Fruit fly (Drosophila melanogaster) whole organism, embryonic: ENCODE results near the gene CG42329.
A peak's percentile ranks its signal among the peaks of the same experiment; 100 is the strongest.

ENCODE experiments used
- CG12071 ChIP-seq: fragments of 200-800 bp; sonication (Bioruptor generic); optimal IDR thresholded peaks from 3 replicates; lab custom pipeline; 2018; ENCODE audit warnings: missing biosample characterization, mild to moderate bottlenecking, missing genetic modification characterization
- CG12769 ChIP-seq: fragments of 200-800 bp; sonication (Bioruptor generic); optimal IDR thresholded peaks from 2 replicates; lab custom pipeline; 2019; ENCODE audit warnings: missing biosample characterization, mild to moderate bottlenecking, missing genetic modification characterization, moderate library complexity
- CG15514 ChIP-seq: fragments of 200-800 bp; sonication (Bioruptor generic); optimal IDR thresholded peaks from 3 replicates; lab custom pipeline; 2017; ENCODE audit warnings: missing biosample characterization, missing genetic modification characterization, mild to moderate bottlenecking, moderate library complexity, missing genetic modification reagents
- CG17328 ChIP-seq: fragments of 200-800 bp; sonication (Bioruptor generic); IDR thresholded peaks from 2 replicates; pipeline ENCODE4 v1.3.6; 2022; ENCODE audit warnings: missing biosample characterization, missing genetic modification characterization
- CG18476 ChIP-seq: fragments of 200-800 bp; sonication (Bioruptor generic); optimal IDR thresholded peaks from 2 replicates; lab custom pipeline; 2016; ENCODE audit warnings: missing biosample characterization, mild to moderate bottlenecking, missing genetic modification characterization
- CG18619 ChIP-seq: fragments of 200-800 bp; sonication (Bioruptor generic); optimal IDR thresholded peaks from 3 replicates; lab custom pipeline; 2017; ENCODE audit warnings: missing biosample characterization, mild to moderate bottlenecking, missing genetic modification characterization
- CG2678 ChIP-seq: fragments of 200-800 bp; sonication (Bioruptor generic); optimal IDR thresholded peaks from 3 replicates; lab custom pipeline; 2019; ENCODE audit warnings: missing biosample characterization, mild to moderate bottlenecking, missing genetic modification characterization, moderate library complexity
- CG2712 ChIP-seq: fragments of 200-800 bp; optimal IDR thresholded peaks from 3 replicates; lab custom pipeline; 2019; ENCODE audit warnings: missing biosample characterization, mild to moderate bottlenecking, missing genetic modification characterization, moderate library complexity
- CG2889 ChIP-seq: fragments of 200-800 bp; sonication (Bioruptor generic); IDR thresholded peaks from 3 replicates; pipeline ENCODE4 v1.3.6; 2022; ENCODE audit warnings: missing biosample characterization, missing genetic modification characterization
- CG30403 ChIP-seq: fragments of 200-800 bp; sonication (Bioruptor generic); optimal IDR thresholded peaks from 3 replicates; lab custom pipeline; 2016; ENCODE audit warnings: missing biosample characterization, missing genetic modification characterization
- CG31224 ChIP-seq: fragments of 200-800 bp; sonication (Bioruptor generic); IDR thresholded peaks from 2 replicates; pipeline ENCODE4 v1.3.6; 2022; ENCODE audit warnings: missing biosample characterization, missing genetic modification characterization
- CG32532 ChIP-seq: fragments of 200-800 bp; sonication (Bioruptor generic); IDR thresholded peaks from 2 replicates; pipeline ENCODE4 v1.3.6; 2022; ENCODE audit warnings: missing biosample characterization, missing genetic modification characterization
- CG4328 ChIP-seq: fragments of 200-800 bp; sonication (Bioruptor generic); optimal IDR thresholded peaks from 3 replicates; lab custom pipeline; 2017; ENCODE audit warnings: missing biosample characterization, missing genetic modification reagents, missing genetic modification characterization
- CG4404 ChIP-seq: fragments of 200-800 bp; sonication (Bioruptor generic); IDR thresholded peaks from 2 replicates; pipeline ENCODE4 v1.3.6; 2022; ENCODE audit warnings: missing biosample characterization, missing genetic modification characterization
- CG6689 ChIP-seq: fragments of 200-800 bp; sonication (Bioruptor generic); IDR thresholded peaks from 2 replicates; pipeline ENCODE4 v1.3.6; 2022; ENCODE audit warnings: missing biosample characterization, missing genetic modification characterization
- CG7786 ChIP-seq: fragments of 200-800 bp; sonication (Bioruptor generic); optimal IDR thresholded peaks from 2 replicates; lab custom pipeline; 2016; ENCODE audit warnings: missing biosample characterization, missing genetic modification characterization
- CG8765 ChIP-seq: fragments of 200-800 bp; sonication (Bioruptor generic); IDR thresholded peaks from 2 replicates; pipeline ENCODE4 v1.3.6; 2022; ENCODE audit warnings: missing biosample characterization, missing genetic modification characterization
- Dek ChIP-seq: fragments of 200-800 bp; sonication (Bioruptor generic); optimal IDR thresholded peaks from 3 replicates; lab custom pipeline; 2019; ENCODE audit warnings: missing biosample characterization, mild to moderate bottlenecking, missing genetic modification characterization, moderate library complexity
- Doc3 ChIP-seq: fragments of 200-800 bp; sonication (Bioruptor generic); IDR thresholded peaks from 3 replicates; pipeline ENCODE4 v1.3.6; 2022; ENCODE audit warnings: missing biosample characterization, missing genetic modification characterization; ENCODE audit not compliant: partially characterized antibody
- Elba2 ChIP-seq: fragments of 200-800 bp; sonication (Bioruptor generic); optimal IDR thresholded peaks from 3 replicates; lab custom pipeline; 2016; ENCODE audit warnings: missing biosample characterization, missing genetic modification characterization
- MESR4 ChIP-seq: fragments of 200-800 bp; sonication (Bioruptor generic); optimal IDR thresholded peaks from 2 replicates; lab custom pipeline; 2018; ENCODE audit warnings: missing biosample characterization, mild to moderate bottlenecking, missing genetic modification characterization, moderate library complexity
- Neu2 ChIP-seq: fragments of 200-800 bp; sonication (Bioruptor generic); optimal IDR thresholded peaks from 3 replicates; lab custom pipeline; 2016; ENCODE audit warnings: missing biosample characterization, missing genetic modification characterization, borderline replicate concordance
- Nf-YB ChIP-seq: fragments of 200-800 bp; sonication (Bioruptor generic); optimal IDR thresholded peaks from 3 replicates; lab custom pipeline; 2019; ENCODE audit warnings: missing biosample characterization, mild to moderate bottlenecking, missing genetic modification characterization, moderate library complexity
- NfI ChIP-seq: fragments of 200-800 bp; sonication (Bioruptor generic); optimal IDR thresholded peaks from 3 replicates; lab custom pipeline; 2018; ENCODE audit warnings: missing biosample characterization, mild to moderate bottlenecking, missing genetic modification characterization, moderate library complexity
- Sox100B ChIP-seq: fragments of 200-800 bp; sonication (Bioruptor generic); optimal IDR thresholded peaks from 3 replicates; lab custom pipeline; 2018; ENCODE audit warnings: missing biosample characterization, mild to moderate bottlenecking, missing genetic modification characterization
- Sox102F ChIP-seq: fragments of 200-800 bp; sonication (Bioruptor generic); optimal IDR thresholded peaks from 2 replicates; lab custom pipeline; 2018; ENCODE audit warnings: missing biosample characterization, mild to moderate bottlenecking, missing genetic modification characterization, moderate library complexity
- Xbp1 ChIP-seq: fragments of 200-800 bp; sonication (Bioruptor generic); optimal IDR thresholded peaks from 3 replicates; lab custom pipeline; 2016; ENCODE audit warnings: missing biosample characterization, mild to moderate bottlenecking, missing genetic modification characterization
- aop ChIP-seq: fragments of 200-800 bp; sonication (Bioruptor generic); IDR thresholded peaks from 2 replicates; pipeline ENCODE4 v1.3.6; 2022; ENCODE audit warnings: missing biosample characterization, missing genetic modification characterization
- bowl ChIP-seq: fragments of 200-800 bp; sonication (Bioruptor generic); IDR thresholded peaks from 2 replicates; pipeline ENCODE4 v1.3.6; 2022; ENCODE audit warnings: missing biosample characterization, missing genetic modification characterization
- chif ChIP-seq, 2 experiments: fragments of 200-800 bp; sonication (Bioruptor generic); optimal IDR thresholded peaks; 3 replicates each; lab custom pipeline; 2016; ENCODE audit warnings: missing biosample characterization in 2 of 2, missing genetic modification characterization in 2 of 2
- cwo ChIP-seq: fragments of 200-800 bp; sonication (Bioruptor generic); optimal IDR thresholded peaks from 3 replicates; lab custom pipeline; 2017; ENCODE audit warnings: missing biosample characterization, missing genetic modification characterization, mild to moderate bottlenecking, moderate library complexity, missing genetic modification reagents
- danr ChIP-seq: fragments of 200-800 bp; sonication (Bioruptor generic); IDR thresholded peaks from 2 replicates; pipeline ENCODE4 v1.3.6; 2022; ENCODE audit warnings: missing biosample characterization, missing genetic modification characterization
- dm ChIP-seq: fragments of 200-800 bp; sonication (Bioruptor generic); optimal IDR thresholded peaks from 3 replicates; lab custom pipeline; 2016; ENCODE audit warnings: missing biosample characterization, missing genetic modification characterization
- dpn ChIP-seq, 2 experiments: fragments of 200-800 bp; sonication (Bioruptor generic); optimal IDR thresholded peaks; 3 replicates each; lab custom pipeline; 2016; ENCODE audit warnings: missing biosample characterization in 2 of 2, missing genetic modification characterization in 2 of 2
- emc ChIP-seq: fragments of 200-800 bp; sonication (Bioruptor generic); optimal IDR thresholded peaks from 2 replicates; lab custom pipeline; 2016; ENCODE audit warnings: missing biosample characterization, missing genetic modification characterization
- eve ChIP-seq, 2 experiments: fragments of >200 bp; optimal IDR thresholded peaks; 2 replicates each; lab custom pipeline; 2017; ENCODE audit warnings: missing biosample characterization in 2 of 2, missing genetic modification characterization in 2 of 2
- fd102C ChIP-seq: fragments of 200-800 bp; sonication (Bioruptor generic); optimal IDR thresholded peaks from 2 replicates; lab custom pipeline; 2018; ENCODE audit warnings: missing biosample characterization, mild to moderate bottlenecking, missing genetic modification characterization, moderate library complexity
- ftz-f1 ChIP-seq: fragments of 200-800 bp; sonication (Bioruptor generic); optimal IDR thresholded peaks from 2 replicates; lab custom pipeline; 2016; ENCODE audit warnings: missing biosample characterization, missing genetic modification characterization
- gfzf ChIP-seq: fragments of 200-800 bp; sonication (Bioruptor generic); optimal IDR thresholded peaks from 2 replicates; lab custom pipeline; 2016; ENCODE audit warnings: missing biosample characterization, mild to moderate bottlenecking, missing genetic modification characterization, moderate library complexity
- gro ChIP-seq: fragments of 200-800 bp; sonication (Bioruptor generic); optimal IDR thresholded peaks from 2 replicates; lab custom pipeline; 2016; ENCODE audit warnings: missing biosample characterization, missing genetic modification characterization
- knrl ChIP-seq: fragments of 200-800 bp; sonication (Bioruptor generic); IDR thresholded peaks from 3 replicates; pipeline ENCODE4 v1.3.6; 2022; ENCODE audit warnings: missing biosample characterization, missing genetic modification characterization; ENCODE audit not compliant: partially characterized antibody
- mirr ChIP-seq: fragments of 200-800 bp; sonication (Bioruptor generic); optimal IDR thresholded peaks from 3 replicates; lab custom pipeline; 2018; ENCODE audit warnings: missing biosample characterization, mild to moderate bottlenecking, missing genetic modification characterization
- pros ChIP-seq: fragments of 200-800 bp; sonication (Bioruptor generic); optimal IDR thresholded peaks from 3 replicates; lab custom pipeline; 2019; ENCODE audit warnings: missing biosample characterization, mild to moderate bottlenecking, missing genetic modification characterization, moderate library complexity
- sens ChIP-seq: fragments of 200-800 bp; sonication (Bioruptor generic); peaks from one replicate; lab custom pipeline; 2016; ENCODE audit warnings: missing biosample characterization, missing genetic modification characterization
- sqz ChIP-seq: fragments of 200-800 bp; sonication (Bioruptor generic); optimal IDR thresholded peaks from 3 replicates; lab custom pipeline; 2018; ENCODE audit warnings: missing biosample characterization, mild to moderate bottlenecking, missing genetic modification characterization
- stc ChIP-seq: fragments of 200-800 bp; sonication (Bioruptor generic); IDR thresholded peaks from 2 replicates; pipeline ENCODE4 v1.3.6; 2022; ENCODE audit warnings: missing biosample characterization, missing genetic modification characterization
- toy ChIP-seq: fragments of 200-800 bp; sonication (Bioruptor generic); IDR thresholded peaks from 2 replicates; pipeline ENCODE4 v1.3.6; 2022; ENCODE audit warnings: missing biosample characterization, missing genetic modification characterization
- trh ChIP-seq: fragments of 200-800 bp; sonication (Bioruptor generic); optimal IDR thresholded peaks from 2 replicates; lab custom pipeline; 2016; ENCODE audit warnings: missing biosample characterization, missing genetic modification characterization
- wor ChIP-seq: fragments of 200-800 bp; sonication (Bioruptor generic); IDR thresholded peaks from 2 replicates; pipeline ENCODE4 v1.3.6; 2022; ENCODE audit warnings: missing biosample characterization, missing genetic modification characterization

CG42329 gene

dm6 chr2L:1185642-1186497 lies 33.2 kb upstream of the CG42329 start, which contains the start of gene CG5001 (continued):
- TF ChIP-seq Neu2 (GFP tag; lab: Kevin White, UChicago) (no peak), trh (peak; percentile 29), CG31224 (peak; percentile 80), knrl (no peak), CG17328 (peak; percentile 86), CG18619 (GFP tag; lab: Kevin White, UChicago) (peak; percentile 64), wor (GFP tag; lab: Robert Waterston, UW) (peak; percentile 51; the same call in 1 of the 2 replicates), CG7786 (GFP tag; lab: Kevin White, UChicago) (peak; percentile 53), CG30403 (GFP tag; lab: Kevin White, UChicago) (peak; percentile 88), CG2712 (tag; lab: Kevin White, UChicago) (peak; percentile 93), CG8765 (GFP tag; lab: Robert Waterston, UW) (no peak), CG15514 (peak; percentile 93), eve (GFP tag; optimal IDR thresholded peaks at IDR 0.05; lab: Kevin White, UChicago) (no peak), Dek (tag; lab: Kevin White, UChicago) (peak; percentile 86), pros (no peak), MESR4 (GFP tag; lab: Kevin White, UChicago) (no peak), CG4328 (GFP tag; lab: Kevin White, UChicago) (peak; percentile 84), toy (GFP tag; lab: Robert Waterston, UW) (peak; percentile 72), bowl (GFP tag; lab: Robert Waterston, UW) (peak; percentile 36; the same call in 1 of the 2 replicates), dpn (GFP tag; optimal IDR thresholded peaks at IDR 0.05; lab: Kevin White, UChicago) (peak; percentile 77 to 86), dm (GFP tag; lab: Kevin White, UChicago) (peak; percentile 34), chif (GFP tag; optimal IDR thresholded peaks at IDR 0.05; lab: Kevin White, UChicago) (peak; percentile 57 to 74), Nf-YB (GFP tag; lab: Kevin White, UChicago) (peak; percentile 60), CG18476 (GFP tag; lab: Kevin White, UChicago) (peak; percentile 67), CG2889 (GFP tag; lab: Robert Waterston, UW) (peak; percentile 28; the same call in 1 of the 3 replicates), sqz (no peak), ftz-f1 (GFP tag; lab: Kevin White, UChicago) (peak; percentile 40), NfI (GFP tag; lab: Kevin White, UChicago) (peak; percentile 79), stc (GFP tag; lab: Robert Waterston, UW) (peak; percentile 90), CG12769 (tag; lab: Kevin White, UChicago) (peak; percentile 90), danr (GFP tag; lab: Robert Waterston, UW) (peak; percentile 63; the same call in 1 of the 2 replicates), aop (GFP tag; lab: Robert Waterston, UW) (no peak), emc (peak; percentile 51), Sox100B (GFP tag; lab: Kevin White, UChicago) (no peak), Sox102F (GFP tag; lab: Kevin White, UChicago) (peak; percentile 92), CG2678 (tag; lab: Kevin White, UChicago) (peak; percentile 92), gro (GFP tag; lab: Kevin White, UChicago) (peak; percentile 67), fd102C (no peak), gfzf (GFP tag; lab: Kevin White, UChicago) (no peak), CG12071 (GFP tag; lab: Kevin White, UChicago) (peak; percentile 80), Elba2 (GFP tag; lab: Kevin White, UChicago) (no peak), mirr (GFP tag; lab: Kevin White, UChicago) (peak; percentile 63), CG4404 (peak; percentile 41; the same call in 1 of the 2 replicates), CG32532 (GFP tag; lab: Robert Waterston, UW) (peak; percentile 95), Xbp1 (peak; percentile 88), CG6689 (GFP tag; lab: Robert Waterston, UW) (peak; percentile 89), Doc3 (GFP tag; lab: Robert Waterston, UW) (no peak), sens (GFP tag; lab: Kevin White, UChicago) (peak; percentile 93), cwo (GFP tag; lab: Kevin White, UChicago) (peak; percentile 76)
